Worm (Caenorhabditis elegans) whole organism, young adult: ENCODE measurements around the gene F45G2.9.

Source experiments
- B0019.2 ChIP-seq: fragments of 200-800 bp; sonication (Bioruptor generic); conservative IDR thresholded peaks from 2 replicates; pipeline ENCODE4 v1.3.6; 2022; ENCODE audit warnings: missing genetic modification reagents, missing genetic modification characterization, missing compliant biosample characterization
- D2030.7 ChIP-seq: fragments of 200-800 bp; sonication (Bioruptor generic); IDR thresholded peaks from 2 replicates; pipeline ENCODE4 v1.3.6; 2022; ENCODE audit warnings: missing genetic modification reagents, missing genetic modification characterization, missing compliant biosample characterization
- F10E7.11 ChIP-seq: sonication (generic microtip); optimal IDR thresholded peaks from 2 replicates; lab custom pipeline; 2017; ENCODE audit warnings: mild to moderate bottlenecking, missing genetic modification characterization, moderate library complexity, missing compliant biosample characterization
- F37B4.10 ChIP-seq: fragments of 200-800 bp; sonication (Bioruptor generic); IDR thresholded peaks from 2 replicates; pipeline ENCODE4 v1.3.6; 2022; ENCODE audit warnings: missing genetic modification characterization, missing compliant biosample characterization
- F57A8.1 ChIP-seq: fragments of 200-800 bp; sonication (Bioruptor generic); optimal IDR thresholded peaks from 2 replicates; lab custom pipeline; 2018; ENCODE audit warnings: mild to moderate bottlenecking, missing genetic modification characterization, moderate library complexity, missing compliant biosample characterization
- Y67H2A.10 ChIP-seq: fragments of 200-800 bp; sonication (Bioruptor generic); conservative IDR thresholded peaks from 2 replicates; pipeline ENCODE4 v1.3.6; 2022; ENCODE audit warnings: missing genetic modification reagents, missing genetic modification characterization, missing compliant biosample characterization
- ZK185.1 ChIP-seq: sonication (generic microtip); optimal IDR thresholded peaks from 2 replicates; lab custom pipeline; 2016; ENCODE audit warnings: mild to moderate bottlenecking, missing genetic modification characterization, missing compliant biosample characterization; ENCODE audit not compliant: poor library complexity, severe bottlenecking
- attf-3 ChIP-seq: fragments of 200-800 bp; sonication (Bioruptor generic); conservative IDR thresholded peaks from 2 replicates; pipeline ENCODE4 v1.3.6; 2022; ENCODE audit warnings: missing genetic modification reagents, missing genetic modification characterization, missing compliant biosample characterization
- attf-5 ChIP-seq: fragments of 200-800 bp; sonication (Bioruptor generic); optimal IDR thresholded peaks from 2 replicates; lab custom pipeline; 2018; ENCODE audit warnings: mild to moderate bottlenecking, missing genetic modification characterization, missing compliant biosample characterization
- attf-6 ChIP-seq: fragments of 200-800 bp; sonication (Bioruptor generic); IDR thresholded peaks from 2 replicates; pipeline ENCODE4 v1.3.6; 2022; ENCODE audit warnings: missing genetic modification reagents, missing genetic modification characterization, missing compliant biosample characterization
- ccch-3 ChIP-seq: fragments of 200-800 bp; sonication (Bioruptor generic); optimal IDR thresholded peaks from 2 replicates; lab custom pipeline; 2018; ENCODE audit warnings: mild to moderate bottlenecking, missing genetic modification characterization, missing compliant biosample characterization
- cebp-1 ChIP-seq, 2 experiments: fragments of 200-800 bp in 1 of 2; sonication (Bioruptor generic) in 1 of 2; sonication (generic microtip) in 1 of 2; IDR thresholded peaks in 1 of 2; optimal IDR thresholded peaks in 1 of 2; 2 replicates each; pipeline versions ENCODE4 v1.3.6 to Lab custom; 2017 to 2022; ENCODE audit warnings: missing compliant biosample characterization in 2 of 2, missing genetic modification characterization in 2 of 2, mild to moderate bottlenecking in 1 of 2, missing genetic modification reagents in 1 of 2, moderate library complexity in 1 of 2
- cebp-2 ChIP-seq: fragments of 200-800 bp; sonication (Bioruptor generic); IDR thresholded peaks from 2 replicates; pipeline ENCODE4 v1.3.6; 2022; ENCODE audit warnings: missing genetic modification characterization, missing compliant biosample characterization
- ceh-79 ChIP-seq: sonication (generic microtip); optimal IDR thresholded peaks from 2 replicates; lab custom pipeline; 2017; ENCODE audit warnings: mild to moderate bottlenecking, missing genetic modification characterization, missing compliant biosample characterization
- die-1 ChIP-seq: sonication (generic microtip); optimal IDR thresholded peaks from 2 replicates; lab custom pipeline; 2016; ENCODE audit warnings: missing genotype, mild to moderate bottlenecking, missing genetic modification characterization, missing compliant biosample characterization
- dox-1 ChIP-seq: fragments of 200-800 bp; sonication (Bioruptor generic); IDR thresholded peaks from 2 replicates; pipeline ENCODE4 v1.3.6; 2022; ENCODE audit warnings: missing genetic modification reagents, missing genetic modification characterization, missing compliant biosample characterization
- dpl-1 ChIP-seq: fragments of 150-350 bp; optimal IDR thresholded peaks from 2 replicates; lab custom pipeline; 2014; ENCODE audit warnings: missing biosample characterization, missing genetic modification reagents, missing genetic modification characterization
- egl-18 ChIP-seq: fragments of 200-800 bp; sonication (Bioruptor generic); IDR thresholded peaks from 2 replicates; pipeline ENCODE4 v1.3.6; 2022; ENCODE audit warnings: missing genetic modification reagents, missing genetic modification characterization, missing compliant biosample characterization
- egrh-3 ChIP-seq: fragments of 200-800 bp; sonication (Bioruptor generic); IDR thresholded peaks from 2 replicates; pipeline ENCODE4 v1.3.6; 2022; ENCODE audit warnings: missing genetic modification reagents, missing genetic modification characterization, missing compliant biosample characterization
- ets-4 ChIP-seq: fragments of 200-800 bp; sonication (Bioruptor generic); optimal IDR thresholded peaks from 2 replicates; lab custom pipeline; 2018; ENCODE audit warnings: mild to moderate bottlenecking, missing genetic modification characterization, missing compliant biosample characterization
- fkh-3 ChIP-seq: sonication (generic microtip); optimal IDR thresholded peaks from 2 replicates; lab custom pipeline; 2016; ENCODE audit warnings: mild to moderate bottlenecking, missing genetic modification characterization, missing compliant biosample characterization
- hlh-12 ChIP-seq: sonication (generic microtip); optimal IDR thresholded peaks from 2 replicates; lab custom pipeline; 2016; ENCODE audit warnings: missing genetic modification characterization, missing compliant biosample characterization
- hmg-1.2 ChIP-seq: fragments of 200-800 bp; sonication (Bioruptor generic); IDR thresholded peaks from 2 replicates; pipeline ENCODE4 v1.3.6; 2022; ENCODE audit warnings: missing genetic modification reagents, missing genetic modification characterization, missing compliant biosample characterization
- hmg-20 ChIP-seq: fragments of 200-800 bp; sonication (Bioruptor generic); IDR thresholded peaks from 2 replicates; pipeline ENCODE4 v1.3.6; 2022; ENCODE audit warnings: missing genetic modification reagents, missing genetic modification characterization, missing compliant biosample characterization
- hsf-1 ChIP-seq: fragments of 200-800 bp; sonication (Bioruptor generic); IDR thresholded peaks from 2 replicates; pipeline ENCODE4 v1.3.6; 2022; ENCODE audit warnings: missing genetic modification reagents, missing genetic modification characterization, missing compliant biosample characterization
- let-526 ChIP-seq: fragments of 200-800 bp; sonication (Bioruptor generic); IDR thresholded peaks from 2 replicates; pipeline ENCODE4 v1.3.6; 2022; ENCODE audit warnings: missing genetic modification reagents, missing genetic modification characterization, missing compliant biosample characterization
- let-607 ChIP-seq, 2 experiments: fragments of 200-800 bp in 1 of 2; sonication (Bioruptor generic) in 1 of 2; sonication (generic microtip) in 1 of 2; optimal IDR thresholded peaks; 2 replicates each; lab custom pipeline; 2016 to 2018; ENCODE audit warnings: mild to moderate bottlenecking in 2 of 2, missing compliant biosample characterization in 2 of 2, missing genetic modification characterization in 2 of 2, moderate library complexity in 2 of 2, missing genotype in 1 of 2
- lin-35 ChIP-seq, 3 experiments: fragments of 150-350 bp in 2 of 3; sonication (generic microtip) in 1 of 3; optimal IDR thresholded peaks; 2 replicates each; lab custom pipeline; 2014 to 2018; ENCODE audit warnings: missing biosample characterization in 3 of 3, missing genetic modification characterization in 3 of 3, missing genetic modification reagents in 3 of 3
- lsy-27 ChIP-seq: sonication (generic microtip); optimal IDR thresholded peaks from 2 replicates; lab custom pipeline; 2017; ENCODE audit warnings: missing genetic modification characterization, mild to moderate bottlenecking, missing compliant biosample characterization, antibody characterized with exemption, missing genotype, borderline replicate concordance; ENCODE audit not compliant: insufficient read depth
- madf-3 ChIP-seq: fragments of 200-800 bp; sonication (Bioruptor generic); IDR thresholded peaks from 2 replicates; pipeline ENCODE4 v1.3.6; 2022; ENCODE audit warnings: missing genetic modification reagents, missing genetic modification characterization, missing compliant biosample characterization
- madf-6 ChIP-seq: fragments of 200-800 bp; sonication (Bioruptor generic); IDR thresholded peaks from 2 replicates; pipeline ENCODE4 v1.3.6; 2022; ENCODE audit warnings: missing genetic modification reagents, missing genetic modification characterization, missing compliant biosample characterization
- mcd-1 ChIP-seq: fragments of 200-800 bp; sonication (Bioruptor generic); IDR thresholded peaks from 2 replicates; pipeline ENCODE4 v1.3.6; 2022; ENCODE audit warnings: missing genetic modification reagents, missing genetic modification characterization, missing compliant biosample characterization
- mes-4 ChIP-seq: sonication (generic microtip); optimal IDR thresholded peaks from 2 replicates; lab custom pipeline; 2016; ENCODE audit warnings: missing genotype, missing genetic modification characterization, missing compliant biosample characterization
- nfyb-1 ChIP-seq: fragments of 200-800 bp; sonication (Bioruptor generic); IDR thresholded peaks from 2 replicates; pipeline ENCODE4 v1.3.6; 2022; ENCODE audit warnings: missing genetic modification reagents, missing genetic modification characterization, missing compliant biosample characterization
- nhr-120 ChIP-seq: fragments of 200-800 bp; sonication (Bioruptor generic); IDR thresholded peaks from 2 replicates; pipeline ENCODE4 v1.3.6; 2022; ENCODE audit warnings: missing genetic modification characterization, missing compliant biosample characterization
- nhr-80 ChIP-seq: sonication (generic microtip); optimal IDR thresholded peaks from 2 replicates; lab custom pipeline; 2016; ENCODE audit warnings: missing genetic modification characterization, missing compliant biosample characterization
- rcor-1 ChIP-seq: fragments of 200-800 bp; sonication (Bioruptor generic); IDR thresholded peaks from 2 replicates; pipeline ENCODE4 v1.3.6; 2022; ENCODE audit warnings: missing genetic modification reagents, missing genetic modification characterization, missing compliant biosample characterization
- sdz-38 ChIP-seq: sonication (generic microtip); optimal IDR thresholded peaks from 2 replicates; lab custom pipeline; 2016; ENCODE audit warnings: missing genotype, missing genetic modification characterization, missing compliant biosample characterization
- sea-2 ChIP-seq: fragments of 200-800 bp; sonication (Bioruptor generic); IDR thresholded peaks from 2 replicates; pipeline ENCODE4 v1.3.6; 2022; ENCODE audit warnings: missing genetic modification characterization, missing compliant biosample characterization
- snpc-1.1 ChIP-seq: sonication (generic microtip); optimal IDR thresholded peaks from 2 replicates; lab custom pipeline; 2017; ENCODE audit warnings: missing genetic modification characterization, mild to moderate bottlenecking, missing compliant biosample characterization, antibody characterized with exemption, moderate library complexity, missing genotype, missing genetic modification reagents; ENCODE audit not compliant: insufficient read depth
- somi-1 ChIP-seq: fragments of 200-800 bp; sonication (Bioruptor generic); optimal IDR thresholded peaks from 2 replicates; lab custom pipeline; 2018; ENCODE audit warnings: mild to moderate bottlenecking, missing genetic modification characterization, missing compliant biosample characterization
- sptf-2 ChIP-seq: fragments of 200-800 bp; sonication (Bioruptor generic); optimal IDR thresholded peaks from 2 replicates; lab custom pipeline; 2018; ENCODE audit warnings: mild to moderate bottlenecking, missing genetic modification characterization, missing compliant biosample characterization
- tbp1 ChIP-seq: fragments of 200-800 bp; sonication (Bioruptor generic); optimal IDR thresholded peaks from 2 replicates; lab custom pipeline; 2018; ENCODE audit warnings: mild to moderate bottlenecking, missing genetic modification characterization, missing compliant biosample characterization
- tbx-9 ChIP-seq: sonication (generic microtip); optimal IDR thresholded peaks from 2 replicates; lab custom pipeline; 2016; ENCODE audit warnings: borderline replicate concordance, missing genetic modification characterization, inconsistent platforms, missing compliant biosample characterization
- tlf-1 ChIP-seq: fragments of 200-800 bp; sonication (Bioruptor generic); optimal IDR thresholded peaks from 2 replicates; lab custom pipeline; 2018; ENCODE audit warnings: mild to moderate bottlenecking, missing genetic modification characterization, missing compliant biosample characterization
- xnd-1 ChIP-seq: sonication (generic microtip); optimal IDR thresholded peaks from 2 replicates; lab custom pipeline; 2016; ENCODE audit warnings: missing genotype, missing genetic modification reagents, missing genetic modification characterization, missing compliant biosample characterization
- zim-3 ChIP-seq: sonication (generic microtip); optimal IDR thresholded peaks from 2 replicates; lab custom pipeline; 2017; ENCODE audit warnings: mild to moderate bottlenecking, missing genetic modification characterization, moderate library complexity, missing compliant biosample characterization
- ztf-28 ChIP-seq: fragments of 200-800 bp; sonication (Bioruptor generic); IDR thresholded peaks from 2 replicates; pipeline ENCODE4 v1.3.6; 2022; ENCODE audit warnings: missing genetic modification reagents, missing genetic modification characterization, missing compliant biosample characterization

F45G2.9 gene

DNA sequence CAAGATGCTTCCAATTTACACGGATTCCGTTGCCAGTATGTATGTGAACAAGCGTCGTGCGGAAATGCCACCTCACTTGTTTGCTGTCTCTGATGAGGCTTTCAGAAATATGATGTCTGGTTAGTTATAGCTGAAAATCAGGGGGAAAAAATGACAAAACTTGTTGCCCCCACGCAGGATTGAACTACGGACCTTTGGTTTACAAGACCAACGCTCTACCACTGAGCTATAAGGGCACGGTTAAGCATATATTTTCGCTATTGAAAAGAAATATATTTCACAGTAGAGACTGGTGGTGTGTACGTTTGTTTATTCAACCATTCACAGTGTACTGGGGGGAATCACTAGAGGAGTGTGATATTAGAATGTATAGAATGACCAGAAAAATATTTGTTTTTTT lies 25.5 kb downstream of the F45G2.9 start (continued):
- no peak for TF ChIP-seq tbx-9 (tag; lab: Kevin White, UChicago)
- TF ChIP-seq dox-1: peak; percentile 64
- no peak for TF ChIP-seq dpl-1 (GFP tag; lab: Kevin White, UChicago)
- no peak for TF ChIP-seq xnd-1 (tag; lab: Kevin White, UChicago)
- TF ChIP-seq mcd-1 (GFP tag; lab: Robert Waterston, UW): no peak
- TF ChIP-seq egl-18 (GFP tag; lab: Robert Waterston, UW): no peak
- no peak for TF ChIP-seq sea-2
- peak; percentile 78 for TF ChIP-seq zim-3
- no peak for TF ChIP-seq cebp-1 (GFP tag; IDR thresholded peaks at IDR 0.05; lab: Robert Waterston, UW)
- TF ChIP-seq cebp-1 (tag; optimal IDR thresholded peaks at IDR 0.05; lab: Kevin White, UChicago): no peak
- peak; percentile 40 for TF ChIP-seq attf-5 (GFP tag; lab: Kevin White, UChicago)
- TF ChIP-seq hmg-20 (GFP tag; lab: Robert Waterston, UW): no peak
- peak; percentile 64 for TF ChIP-seq D2030.7 (GFP tag; lab: Robert Waterston, UW)
- no peak for TF ChIP-seq B0019.2 (GFP tag; lab: Robert Waterston, UW)
- TF ChIP-seq egrh-3 (GFP tag; lab: Robert Waterston, UW): no peak
- no peak for TF ChIP-seq sptf-2
- peak; percentile 52 for TF ChIP-seq madf-6 (GFP tag; lab: Robert Waterston, UW)
- TF ChIP-seq hmg-1.2 (GFP tag; lab: Robert Waterston, UW): peak; percentile 42; the same call in 1 of the 2 replicates
- TF ChIP-seq attf-6 (GFP tag; lab: Robert Waterston, UW): no peak
- no peak for TF ChIP-seq attf-3 (GFP tag; lab: Robert Waterston, UW)
- TF ChIP-seq madf-3 (GFP tag; lab: Robert Waterston, UW): no peak
- TF ChIP-seq hlh-12: no peak
- TF ChIP-seq mes-4 (tag; lab: Kevin White, UChicago): peak; percentile 61
- peak; percentile 62 for TF ChIP-seq ZK185.1 (tag; lab: Kevin White, UChicago)
- TF ChIP-seq Y67H2A.10 (GFP tag; lab: Robert Waterston, UW): no peak
- TF ChIP-seq let-526: no peak
- TF ChIP-seq ceh-79 (tag; lab: Kevin White, UChicago): no peak
- TF ChIP-seq nhr-120 (GFP tag; lab: Robert Waterston, UW): no peak
- no peak for TF ChIP-seq ztf-28 (GFP tag; lab: Robert Waterston, UW)
- TF ChIP-seq somi-1 (GFP tag; lab: Kevin White, UChicago): no peak
- no peak for TF ChIP-seq ets-4 (GFP tag; lab: Kevin White, UChicago)
- TF ChIP-seq cebp-2: no peak
- no peak for TF ChIP-seq lin-35 (GFP tag; optimal IDR thresholded peaks at IDR 0.05; lab: Kevin White, UChicago)
- no peak for TF ChIP-seq ccch-3 (GFP tag; lab: Kevin White, UChicago)
- no peak for TF ChIP-seq F37B4.10 (GFP tag; lab: Robert Waterston, UW)
- TF ChIP-seq tbp1 (GFP tag; lab: Kevin White, UChicago): peak; percentile 85
- no peak for TF ChIP-seq F57A8.1 (GFP tag; lab: Kevin White, UChicago)
- no peak for TF ChIP-seq sdz-38 (tag; lab: Kevin White, UChicago)
- TF ChIP-seq nhr-80 (tag; lab: Kevin White, UChicago): peak; percentile 17
- no peak for TF ChIP-seq nfyb-1 (GFP tag; lab: Robert Waterston, UW)
- no peak for TF ChIP-seq lsy-27 (tag; lab: Kevin White, UChicago)
- TF ChIP-seq tlf-1 (GFP tag; lab: Kevin White, UChicago): no peak
- TF ChIP-seq rcor-1 (GFP tag; lab: Robert Waterston, UW): no peak
- peak; percentile 75 for TF ChIP-seq die-1 (tag; lab: Kevin White, UChicago)
- TF ChIP-seq let-607 (tag; optimal IDR thresholded peaks at IDR 0.05; lab: Kevin White, UChicago): no peak
- peak; percentile 60 for TF ChIP-seq fkh-3 (tag; lab: Kevin White, UChicago)
- TF ChIP-seq snpc-1.1 (tag; lab: Kevin White, UChicago): no peak
- no peak for TF ChIP-seq F10E7.11 (tag; lab: Kevin White, UChicago)
- TF ChIP-seq hsf-1 (GFP tag; lab: Robert Waterston, UW): no peak
